Fruit fly (Drosophila melanogaster) whole organism, embryonic: ENCODE data around the gene CG6163.

Experiments used
- Abd-B ChIP-seq: fragments of 200-800 bp; sonication (Bioruptor generic); optimal IDR thresholded peaks from 2 replicates; lab custom pipeline; 2018; ENCODE audit warnings: missing biosample characterization, mild to moderate bottlenecking, missing genetic modification characterization, moderate library complexity
- Antp ChIP-seq: fragments of 200-800 bp; sonication (Bioruptor generic); optimal IDR thresholded peaks from 3 replicates; lab custom pipeline; 2016; ENCODE audit warnings: missing biosample characterization, missing genetic modification characterization
- CG10274 ChIP-seq: fragments of 200-800 bp; sonication (Bioruptor generic); optimal IDR thresholded peaks from 3 replicates; lab custom pipeline; 2017; ENCODE audit warnings: missing biosample characterization, mild to moderate bottlenecking, missing genetic modification characterization
- CG10366 ChIP-seq: fragments of 200-800 bp; sonication (Bioruptor generic); IDR thresholded peaks from 2 replicates; pipeline ENCODE4 v1.3.6; 2022; ENCODE audit warnings: missing biosample characterization, missing genetic modification characterization
- CG12155 ChIP-seq: fragments of 200-800 bp; sonication (Bioruptor generic); optimal IDR thresholded peaks from 3 replicates; lab custom pipeline; 2016; ENCODE audit warnings: missing biosample characterization, missing genetic modification characterization
- CG14667 ChIP-seq: fragments of 200-800 bp; sonication (Bioruptor generic); IDR thresholded peaks from 2 replicates; pipeline ENCODE4 v1.3.6; 2022; ENCODE audit warnings: missing biosample characterization, missing genetic modification characterization
- CG15269 ChIP-seq: fragments of 200-800 bp; sonication (Bioruptor generic); optimal IDR thresholded peaks from 2 replicates; lab custom pipeline; 2018; ENCODE audit warnings: missing biosample characterization, mild to moderate bottlenecking, missing genetic modification characterization, moderate library complexity
- CG17385 ChIP-seq: fragments of 200-800 bp; sonication (Bioruptor generic); optimal IDR thresholded peaks from 3 replicates; lab custom pipeline; 2018; ENCODE audit warnings: missing biosample characterization, mild to moderate bottlenecking, missing genetic modification characterization
- CG18599 ChIP-seq: fragments of 200-800 bp; sonication (Bioruptor generic); optimal IDR thresholded peaks from 3 replicates; lab custom pipeline; 2017; ENCODE audit warnings: missing biosample characterization, missing genetic modification characterization, mild to moderate bottlenecking, moderate library complexity, missing genetic modification reagents
- CG2129 ChIP-seq: fragments of 200-800 bp; sonication (Bioruptor generic); IDR thresholded peaks from 2 replicates; pipeline ENCODE4 v1.3.6; 2022; ENCODE audit warnings: missing biosample characterization, missing genetic modification characterization; ENCODE audit not compliant: partially characterized antibody
- CG32532 ChIP-seq: fragments of 200-800 bp; sonication (Bioruptor generic); IDR thresholded peaks from 2 replicates; pipeline ENCODE4 v1.3.6; 2022; ENCODE audit warnings: missing biosample characterization, missing genetic modification characterization
- CG33213 ChIP-seq: fragments of 200-800 bp; sonication (Bioruptor generic); optimal IDR thresholded peaks from 3 replicates; lab custom pipeline; 2016; ENCODE audit warnings: missing biosample characterization, missing genetic modification characterization
- CG42726 ChIP-seq: fragments of 200-800 bp; sonication (Bioruptor generic); IDR thresholded peaks from 2 replicates; pipeline ENCODE4 v1.3.6; 2022; ENCODE audit warnings: missing biosample characterization, missing genetic modification characterization; ENCODE audit not compliant: partially characterized antibody
- CG4424 ChIP-seq: fragments of 200-800 bp; sonication (Bioruptor generic); optimal IDR thresholded peaks from 3 replicates; lab custom pipeline; 2016; ENCODE audit warnings: missing biosample characterization, missing genetic modification characterization
- CG4617 ChIP-seq: fragments of 200-800 bp; sonication (Bioruptor generic); optimal IDR thresholded peaks from 3 replicates; lab custom pipeline; 2016; ENCODE audit warnings: missing biosample characterization, missing genetic modification characterization, borderline replicate concordance
- CG6175 ChIP-seq: fragments of 200-800 bp; sonication (Bioruptor generic); IDR thresholded peaks from 3 replicates; pipeline ENCODE4 v1.3.6; 2022; ENCODE audit warnings: missing biosample characterization, missing genetic modification characterization
- CG7745 ChIP-seq: fragments of 200-800 bp; sonication (Bioruptor generic); optimal IDR thresholded peaks from 2 replicates; lab custom pipeline; 2018; ENCODE audit warnings: missing biosample characterization, mild to moderate bottlenecking, missing genetic modification characterization, moderate library complexity
- CG9727 ChIP-seq: fragments of 200-800 bp; sonication (Bioruptor generic); optimal IDR thresholded peaks from 3 replicates; lab custom pipeline; 2017; ENCODE audit warnings: missing biosample characterization, mild to moderate bottlenecking, missing genetic modification characterization
- CTCF ChIP-seq: fragments of 200-800 bp; sonication (Bioruptor generic); optimal IDR thresholded peaks from 2 replicates; lab custom pipeline; 2017; ENCODE audit warnings: missing biosample characterization, mild to moderate bottlenecking, missing genetic modification characterization, moderate library complexity
- D19A ChIP-seq: fragments of 200-800 bp; optimal IDR thresholded peaks from 3 replicates; lab custom pipeline; 2019; ENCODE audit warnings: missing biosample characterization, mild to moderate bottlenecking, missing genetic modification characterization, moderate library complexity
- D19B ChIP-seq: fragments of 200-800 bp; sonication (Bioruptor generic); optimal IDR thresholded peaks from 2 replicates; lab custom pipeline; 2017; ENCODE audit warnings: missing biosample characterization, mild to moderate bottlenecking, missing genetic modification characterization
- Ets65A ChIP-seq: fragments of 200-800 bp; sonication (Bioruptor generic); peaks from one replicate; lab custom pipeline; 2016; ENCODE audit warnings: missing biosample characterization, missing genetic modification characterization
- Ets97D ChIP-seq: fragments of 200-800 bp; sonication (Bioruptor generic); optimal IDR thresholded peaks from 3 replicates; lab custom pipeline; 2016; ENCODE audit warnings: missing biosample characterization, missing genetic modification characterization
- Gug ChIP-seq: fragments of 200-800 bp; sonication (Bioruptor generic); IDR thresholded peaks from 4 replicates; pipeline ENCODE4 v1.3.6; 2022; ENCODE audit warnings: missing biosample characterization, missing genetic modification characterization
- MBD-R2 ChIP-seq: fragments of 200-800 bp; sonication (Bioruptor generic); IDR thresholded peaks from 2 replicates; pipeline ENCODE4 v1.3.6; 2022; ENCODE audit warnings: missing biosample characterization, missing genetic modification characterization
- Myb ChIP-seq: fragments of 200-800 bp; sonication (Bioruptor generic); optimal IDR thresholded peaks from 2 replicates; lab custom pipeline; 2016; ENCODE audit warnings: missing biosample characterization, missing genetic modification characterization
- Nf-YA ChIP-seq: fragments of 200-800 bp; sonication (Bioruptor generic); IDR thresholded peaks from 2 replicates; pipeline ENCODE4 v1.3.6; 2022; ENCODE audit warnings: missing biosample characterization, missing genetic modification characterization
- NfI ChIP-seq: fragments of 200-800 bp; sonication (Bioruptor generic); optimal IDR thresholded peaks from 3 replicates; lab custom pipeline; 2018; ENCODE audit warnings: missing biosample characterization, mild to moderate bottlenecking, missing genetic modification characterization, moderate library complexity
- Ptx1 ChIP-seq: fragments of 200-800 bp; sonication (Bioruptor generic); IDR thresholded peaks from 2 replicates; pipeline ENCODE4 v1.3.6; 2022; ENCODE audit warnings: missing biosample characterization, missing genetic modification characterization
- Rfx ChIP-seq: fragments of 200-800 bp; sonication (Bioruptor generic); IDR thresholded peaks from 2 replicates; pipeline ENCODE4 v1.3.6; 2022; ENCODE audit warnings: missing biosample characterization, missing genetic modification characterization
- Trl ChIP-seq, 3 experiments: fragments of >200 bp in 2 of 3; fragments of 200-800 bp in 1 of 3; sonication (Bioruptor generic) in 1 of 3; optimal IDR thresholded peaks; 2 replicates in 1 of 3; 3 replicates in 2 of 3; lab custom pipeline; 2016 to 2017; ENCODE audit warnings: missing biosample characterization in 1 of 3, missing genetic modification characterization in 1 of 3
- br ChIP-seq: fragments of >200 bp; optimal IDR thresholded peaks from 2 replicates; lab custom pipeline; 2017
- ci ChIP-seq: fragments of 200-800 bp; sonication (Bioruptor generic); IDR thresholded peaks from 3 replicates; pipeline ENCODE4 v1.3.6; 2022; ENCODE audit warnings: missing biosample characterization, missing genetic modification characterization
- dimm ChIP-seq: fragments of 200-800 bp; sonication (Bioruptor generic); IDR thresholded peaks from 2 replicates; pipeline ENCODE4 v1.3.6; 2022; ENCODE audit warnings: missing biosample characterization, missing genetic modification characterization
- dm ChIP-seq: fragments of 200-800 bp; sonication (Bioruptor generic); optimal IDR thresholded peaks from 3 replicates; lab custom pipeline; 2016; ENCODE audit warnings: missing biosample characterization, missing genetic modification characterization
- dpn ChIP-seq, 2 experiments: fragments of 200-800 bp; sonication (Bioruptor generic); optimal IDR thresholded peaks; 3 replicates each; lab custom pipeline; 2016; ENCODE audit warnings: missing biosample characterization in 2 of 2, missing genetic modification characterization in 2 of 2
- gcm ChIP-seq: fragments of 200-800 bp; sonication (Bioruptor generic); optimal IDR thresholded peaks from 2 replicates; lab custom pipeline; 2019; ENCODE audit warnings: missing biosample characterization, mild to moderate bottlenecking, missing genetic modification characterization, moderate library complexity
- gsb ChIP-seq: fragments of 200-800 bp; sonication (Bioruptor generic); IDR thresholded peaks from 2 replicates; pipeline ENCODE4 v1.3.6; 2022; ENCODE audit warnings: missing biosample characterization, missing genetic modification characterization
- hb ChIP-seq: fragments of 200-800 bp; sonication (Bioruptor generic); IDR thresholded peaks from 3 replicates; pipeline ENCODE4 v1.3.6; 2022; ENCODE audit warnings: missing biosample characterization, missing genetic modification characterization; ENCODE audit not compliant: partially characterized antibody
- insv ChIP-seq, 2 experiments: fragments of 200-800 bp; sonication (Bioruptor generic); optimal IDR thresholded peaks; 3 replicates each; lab custom pipeline; 2016 to 2018; ENCODE audit warnings: missing biosample characterization in 2 of 2, missing genetic modification characterization in 2 of 2
- jigr1 ChIP-seq: fragments of 200-800 bp; sonication (Bioruptor generic); IDR thresholded peaks from 3 replicates; pipeline ENCODE4 v1.3.6; 2022; ENCODE audit warnings: missing biosample characterization, missing genetic modification characterization
- klu ChIP-seq: fragments of 200-800 bp; sonication (Bioruptor generic); IDR thresholded peaks from 2 replicates; pipeline ENCODE4 v1.3.6; 2022; ENCODE audit warnings: missing biosample characterization, missing genetic modification characterization
- knrl ChIP-seq: fragments of 200-800 bp; sonication (Bioruptor generic); IDR thresholded peaks from 3 replicates; pipeline ENCODE4 v1.3.6; 2022; ENCODE audit warnings: missing biosample characterization, missing genetic modification characterization; ENCODE audit not compliant: partially characterized antibody
- lov ChIP-seq, 2 experiments: fragments of 200-800 bp in 1 of 2; fragments of >200 bp in 1 of 2; sonication (Bioruptor generic) in 1 of 2; IDR thresholded peaks in 1 of 2; optimal IDR thresholded peaks in 1 of 2; 2 replicates in 1 of 2; 3 replicates in 1 of 2; pipeline versions ENCODE4 v1.3.6 to Lab custom; 2017 to 2022; ENCODE audit warnings: missing biosample characterization in 1 of 2, missing genetic modification characterization in 1 of 2
- org-1 ChIP-seq: fragments of 200-800 bp; sonication (Bioruptor generic); optimal IDR thresholded peaks from 2 replicates; lab custom pipeline; 2017; ENCODE audit warnings: missing biosample characterization, missing genetic modification characterization
- scrt ChIP-seq: fragments of 200-800 bp; sonication (Bioruptor generic); optimal IDR thresholded peaks from 2 replicates; lab custom pipeline; 2018; ENCODE audit warnings: missing biosample characterization, mild to moderate bottlenecking, missing genetic modification characterization, moderate library complexity
- sd ChIP-seq: fragments of 200-800 bp; sonication (Bioruptor generic); optimal IDR thresholded peaks from 3 replicates; lab custom pipeline; 2018; ENCODE audit warnings: missing biosample characterization, mild to moderate bottlenecking, missing genetic modification characterization, moderate library complexity
- slbo ChIP-seq: fragments of 200-800 bp; sonication (Bioruptor generic); IDR thresholded peaks from 2 replicates; pipeline ENCODE4 v1.3.6; 2022; ENCODE audit warnings: missing biosample characterization, missing genetic modification characterization
- sna ChIP-seq: fragments of 200-800 bp; sonication (Bioruptor generic); IDR thresholded peaks from 2 replicates; pipeline ENCODE4 v1.3.6; 2022; ENCODE audit warnings: missing biosample characterization, missing genetic modification characterization; ENCODE audit not compliant: partially characterized antibody

The CG6163 gene

DNA sequence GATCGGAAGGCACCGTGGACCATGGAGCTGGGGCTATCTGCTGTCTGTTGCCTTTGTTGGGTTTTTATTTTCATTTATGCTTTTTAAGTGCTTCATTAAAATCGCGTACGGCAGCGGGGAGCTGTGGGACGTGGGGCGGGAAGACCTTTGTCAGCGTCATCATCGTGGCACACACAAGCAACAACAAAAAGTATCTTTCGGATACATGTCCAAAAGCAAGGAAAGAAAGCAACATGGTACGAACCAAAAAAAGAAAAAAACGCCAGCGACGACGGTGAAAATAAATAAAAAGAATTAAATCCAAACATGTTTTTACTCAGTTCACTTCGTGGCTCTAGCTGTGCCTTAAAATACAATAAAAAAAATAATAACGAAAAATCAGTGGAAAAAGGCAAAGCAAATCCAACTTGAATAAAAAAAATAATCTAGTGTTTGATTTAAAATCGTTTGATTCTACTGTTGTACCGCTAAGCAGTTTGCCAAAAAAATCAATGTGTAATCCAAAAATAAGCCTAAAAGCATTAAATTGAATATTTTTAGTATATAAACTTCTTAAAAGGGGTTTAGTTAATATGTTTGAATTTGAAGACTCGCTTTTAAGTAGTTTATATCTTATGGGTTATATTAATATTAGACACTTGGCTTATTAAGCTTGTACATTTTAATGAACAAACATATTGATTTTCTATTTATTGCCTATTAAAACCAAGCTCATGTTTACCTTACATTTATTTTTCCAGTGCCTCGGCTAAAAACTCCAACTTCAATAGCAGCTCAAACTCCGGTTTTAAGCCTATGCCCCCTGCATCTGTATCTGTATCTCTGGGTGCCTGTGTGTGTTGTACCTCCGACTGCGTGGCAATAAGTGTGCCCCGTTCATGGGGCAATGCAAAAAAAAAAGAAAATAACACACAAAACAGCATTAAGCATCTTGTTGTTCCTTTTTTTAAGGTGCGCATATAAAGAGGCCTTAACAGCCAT is 3.9 kb upstream of the CG6163 start (continued):
- TF ChIP-seq CG42726 (GFP tag; lab: Robert Waterston, UW) (no peak), CG2129 (GFP tag; lab: Robert Waterston, UW) (no peak), Trl (optimal IDR thresholded peaks at IDR 0.05; lab: Kevin White, UChicago) (no peak), Trl (GFP tag; optimal IDR thresholded peaks at IDR 0.05; lab: Kevin White, UChicago) (no peak), CG7745 (no peak), CG15269 (tag; lab: Kevin White, UChicago) (no peak), sna (GFP tag; lab: Robert Waterston, UW) (no peak), CG6175 (GFP tag; lab: Robert Waterston, UW) (0 out of 3 replicates have a peak, but pooled peaks have one; percentile 12), Abd-B (GFP tag; lab: Kevin White, UChicago) (no peak), CG14667 (GFP tag; lab: Robert Waterston, UW) (no peak), scrt (no peak), Nf-YA (no peak), dpn (GFP tag; optimal IDR thresholded peaks at IDR 0.05; lab: Kevin White, UChicago) (no peak), D19A (tag; lab: Kevin White, UChicago) (no peak), CG32532 (GFP tag; lab: Robert Waterston, UW) (no peak), CG10274 (GFP tag; lab: Kevin White, UChicago) (no peak), org-1 (no peak), Ptx1 (no peak), hb (GFP tag; lab: Robert Waterston, UW) (no peak), Gug (no peak), gsb (GFP tag; lab: Robert Waterston, UW) (no peak), gcm (no peak), Ets65A (GFP tag; lab: Kevin White, UChicago) (no peak), Myb (no peak), CG33213 (GFP tag; lab: Kevin White, UChicago) (no peak), Antp (GFP tag; lab: Kevin White, UChicago) (no peak), Rfx (GFP tag; lab: Robert Waterston, UW) (no peak), CG10366 (no peak), slbo (GFP tag; lab: Robert Waterston, UW) (no peak), CG4617 (no peak), jigr1 (GFP tag; lab: Robert Waterston, UW) (no peak), sd (tag; lab: Kevin White, UChicago) (no peak), Ets97D (GFP tag; lab: Kevin White, UChicago) (no peak), ci (GFP tag; lab: Robert Waterston, UW) (peak; percentile 67; the same call in 2 of the 3 replicates), klu (GFP tag; lab: Robert Waterston, UW) (no peak), D19B (no peak), CG4424 (GFP tag; lab: Kevin White, UChicago) (peak; percentile 25), CG18599 (no peak), MBD-R2 (no peak), CTCF (GFP tag; lab: Kevin White, UChicago) (no peak), insv (GFP tag; optimal IDR thresholded peaks at IDR 0.05; lab: Kevin White, UChicago) (no peak), dm (GFP tag; lab: Kevin White, UChicago) (no peak), knrl (GFP tag; lab: Robert Waterston, UW) (no peak), lov (optimal IDR thresholded peaks at IDR 0.05; lab: Kevin White, UChicago) (no peak), lov (GFP tag; IDR thresholded peaks at IDR 0.05; lab: Robert Waterston, UW) (peak; percentile 45; the same call in 1 of the 3 replicates), NfI (GFP tag; lab: Kevin White, UChicago) (no peak), br (lab: Kevin White, UChicago) (no peak), CG9727 (GFP tag; lab: Kevin White, UChicago) (no peak), dimm (GFP tag; lab: Robert Waterston, UW) (no peak), CG17385 (no peak), CG12155 (GFP tag; lab: Kevin White, UChicago) (no peak)
